Worm (Caenorhabditis elegans): ENCODE results near the gene zhp-4.

DNA sequence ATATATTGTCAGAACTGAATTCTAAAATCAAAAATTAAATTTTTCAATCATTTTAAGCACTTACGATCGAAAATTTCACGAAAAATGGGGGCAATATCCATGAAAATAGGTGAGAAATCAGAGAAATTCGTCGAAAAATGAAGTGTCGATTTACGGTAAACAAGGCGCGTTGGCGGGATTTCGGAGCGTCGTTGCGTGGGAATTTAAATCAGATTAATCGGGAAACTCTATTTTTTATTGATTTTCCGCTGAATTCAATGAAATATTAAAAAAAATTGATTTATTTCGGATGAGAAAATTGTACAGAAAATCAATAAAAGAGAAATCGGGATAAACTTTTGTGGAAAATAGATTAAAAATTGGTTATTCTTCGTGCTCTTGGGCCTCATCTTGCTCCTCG lies 17.7 kb upstream of the zhp-4 start, which contains the start of gene Y39B6A.13:
- TF ChIP-seq dao-5 (tag; optimal IDR thresholded peaks at IDR 0.05) (no peak), him-1 (tag; optimal IDR thresholded peaks at IDR 0.05) (no peak), W03F9.2 (tag; optimal IDR thresholded peaks at IDR 0.05) (no peak)
